Fruit fly (Drosophila melanogaster) whole organism: ENCODE results near the gene Cht7.

Experiments
- CG8478 ChIP-seq: fragments of >200 bp; optimal IDR thresholded peaks from 2 replicates; lab custom pipeline; 2018; ENCODE audit warnings: inconsistent platforms
- Dll ChIP-seq: fragments of >200 bp; optimal IDR thresholded peaks from 2 replicates; lab custom pipeline; 2017
- EcR ChIP-seq, 2 experiments: fragments of >200 bp; optimal IDR thresholded peaks; 2 replicates each; lab custom pipeline; 2017; ENCODE audit warnings: missing biosample characterization in 2 of 2, missing genetic modification characterization in 2 of 2, missing genetic modification reagents in 2 of 2
- pan ChIP-seq: fragments of >200 bp; optimal IDR thresholded peaks from 2 replicates; lab custom pipeline; 2017
- psq ChIP-seq: fragments of >200 bp; optimal IDR thresholded peaks from 2 replicates; lab custom pipeline; 2017
- usp ChIP-seq: fragments of >200 bp; optimal IDR thresholded peaks from 2 replicates; lab custom pipeline; 2017; ENCODE audit warnings: missing biosample characterization, missing genetic modification characterization, mixed read lengths

The Cht7 gene

DNA sequence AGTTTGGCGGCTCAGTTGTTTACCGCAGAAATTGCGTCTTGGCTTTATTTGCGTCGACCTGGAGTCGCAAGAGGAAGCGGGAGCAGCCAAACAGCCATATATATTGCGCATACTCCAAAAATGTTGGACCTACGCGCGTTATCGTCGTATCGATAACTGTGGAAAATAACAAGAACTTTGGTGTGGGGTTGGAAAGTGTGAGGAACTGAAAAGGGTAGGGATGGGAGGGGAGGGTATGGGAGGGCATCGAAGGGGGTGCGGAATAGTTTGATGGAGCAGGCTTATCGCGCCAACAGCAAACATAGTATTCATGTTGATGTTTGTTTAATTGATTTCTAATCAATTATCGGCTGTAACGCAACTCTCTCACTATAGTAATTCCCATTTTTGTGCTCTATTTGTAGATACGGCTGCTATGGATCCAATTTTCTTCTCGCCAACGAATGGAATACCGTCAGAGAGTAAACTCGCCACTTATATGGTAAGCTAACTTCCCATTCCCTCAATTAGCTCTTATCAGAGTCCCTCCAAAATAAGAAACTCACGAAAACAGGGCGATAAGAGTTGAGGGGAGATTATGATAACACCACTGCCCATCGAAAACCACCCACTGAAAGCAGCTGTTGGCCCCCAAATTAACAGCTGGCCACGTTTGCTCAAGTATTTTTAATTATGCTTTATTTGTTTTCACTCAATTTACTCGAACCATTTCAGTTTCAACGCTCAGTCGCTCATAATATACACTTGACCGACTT lies 23.3 kb downstream of the Cht7 start:
- TF ChIP-seq CG8478 (lab: Kevin White, UChicago) (no peak), pan (lab: Kevin White, UChicago) (no peak), EcR (GFP tag; optimal IDR thresholded peaks at IDR 0.05; lab: Kevin White, UChicago) (no peak), psq (no peak), Dll (lab: Kevin White, UChicago) (no peak), usp (GFP tag; lab: Kevin White, UChicago) (no peak)

dm6 chr3L:3081966-3082516 lies 24.7 kb downstream of the Cht7 start:
- TF ChIP-seq usp (GFP tag; lab: Kevin White, UChicago) (no peak), CG8478 (lab: Kevin White, UChicago) (no peak), pan (lab: Kevin White, UChicago) (no peak), Dll (lab: Kevin White, UChicago) (no peak), EcR (GFP tag; optimal IDR thresholded peaks at IDR 0.05; lab: Kevin White, UChicago) (no peak), psq (no peak)

DNA sequence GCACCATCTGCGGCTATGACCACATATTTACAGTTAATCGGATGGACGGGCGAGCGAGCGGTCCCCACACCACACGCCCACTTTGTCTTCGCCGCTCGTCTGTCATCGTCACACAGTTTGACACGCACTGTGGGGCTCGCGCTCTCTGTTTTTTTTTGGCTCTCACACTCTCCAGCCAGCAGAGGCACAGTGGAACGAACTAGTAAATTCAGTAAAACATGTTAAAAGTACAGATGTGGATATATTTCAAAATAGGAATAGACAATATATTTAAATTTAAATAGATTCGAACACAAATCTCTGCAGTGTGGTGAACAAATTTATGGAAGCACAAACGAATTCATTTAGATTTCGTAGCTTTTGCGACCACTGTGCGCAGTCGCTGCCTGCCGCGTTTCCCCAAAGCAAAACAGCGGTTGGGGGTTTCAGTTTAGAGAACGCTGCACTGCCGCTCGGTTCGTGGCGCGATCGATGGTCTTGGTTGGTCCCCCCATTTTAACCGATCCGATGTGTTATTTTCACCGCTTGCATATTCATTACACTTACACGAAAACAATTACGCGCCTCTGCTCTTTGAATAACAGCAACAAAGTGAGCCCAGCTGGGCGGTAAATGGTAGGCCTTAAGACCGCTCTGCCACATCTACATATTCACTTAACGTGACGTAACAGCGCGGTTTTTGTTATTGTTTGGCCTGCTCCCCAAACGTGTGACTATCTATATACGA lies 25.4 kb downstream of the Cht7 start:
- TF ChIP-seq Dll (lab: Kevin White, UChicago), result no peak
- no peak for TF ChIP-seq CG8478 (lab: Kevin White, UChicago)
- TF ChIP-seq usp (GFP tag; lab: Kevin White, UChicago), result no peak
- TF ChIP-seq pan (lab: Kevin White, UChicago), result no peak
- no peak for TF ChIP-seq psq
- TF ChIP-seq EcR (GFP tag; optimal IDR thresholded peaks at IDR 0.05; lab: Kevin White, UChicago), result no peak

- no peak for TF ChIP-seq usp (GFP tag; lab: Kevin White, UChicago)
- no peak for TF ChIP-seq psq
- no peak for TF ChIP-seq Dll (lab: Kevin White, UChicago)
- no peak for TF ChIP-seq pan (lab: Kevin White, UChicago)
- peak in 1 of 2 experiments; percentile 63 for TF ChIP-seq EcR (GFP tag; optimal IDR thresholded peaks at IDR 0.05; lab: Kevin White, UChicago)
- TF ChIP-seq CG8478 (lab: Kevin White, UChicago), result no peak
These were observed 26.4 kb downstream of the Cht7 start for dm6 chr3L:3080084-3080994.

dm6 chr3L:3079156-3079495 lies 27.6 kb downstream of the Cht7 start:
- TF ChIP-seq usp (GFP tag; lab: Kevin White, UChicago), result no peak
- TF ChIP-seq EcR (GFP tag; optimal IDR thresholded peaks at IDR 0.05; lab: Kevin White, UChicago), result no peak
- TF ChIP-seq pan (lab: Kevin White, UChicago), result no peak
- TF ChIP-seq CG8478 (lab: Kevin White, UChicago), result no peak
- TF ChIP-seq psq, result no peak
- no peak for TF ChIP-seq Dll (lab: Kevin White, UChicago)

DNA sequence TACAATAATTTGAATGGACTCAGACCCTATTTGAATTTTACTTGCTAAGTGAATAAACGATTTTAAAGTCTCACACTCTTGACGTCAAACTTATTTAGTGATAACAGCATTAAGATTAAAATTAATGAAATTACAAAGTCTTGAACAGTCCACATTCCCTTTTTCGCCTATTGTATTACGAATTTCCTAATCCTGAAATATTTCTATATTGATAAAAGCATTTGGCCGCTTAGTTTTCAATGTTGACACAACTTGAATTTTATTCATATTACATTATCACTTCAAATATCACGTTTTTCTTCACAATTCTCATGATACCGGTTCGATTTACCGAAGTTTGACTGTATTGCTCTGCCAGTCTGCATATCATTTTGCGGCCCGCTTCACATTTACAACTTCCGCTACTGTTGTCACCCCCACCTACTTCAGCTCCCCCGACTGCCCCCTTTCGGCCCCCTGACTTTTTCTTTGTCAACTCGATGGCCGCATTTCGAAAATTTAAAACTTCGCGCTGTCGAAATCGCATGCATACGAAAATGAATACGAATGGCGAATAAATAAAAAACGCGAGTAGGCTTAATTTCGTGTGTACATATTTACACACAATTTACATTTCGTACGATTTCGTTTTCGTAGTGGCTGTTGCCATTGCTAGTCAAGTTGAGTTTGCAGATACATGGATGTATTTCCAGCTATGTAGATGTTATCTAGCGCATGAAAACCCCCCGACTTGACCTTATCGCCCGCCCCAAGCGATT lies 28.2 kb downstream of the Cht7 start:
- TF ChIP-seq usp (GFP tag; lab: Kevin White, UChicago) (no peak), pan (lab: Kevin White, UChicago) (no peak), CG8478 (lab: Kevin White, UChicago) (no peak), psq (no peak), EcR (GFP tag; optimal IDR thresholded peaks at IDR 0.05; lab: Kevin White, UChicago) (no peak), Dll (lab: Kevin White, UChicago) (no peak)

DNA sequence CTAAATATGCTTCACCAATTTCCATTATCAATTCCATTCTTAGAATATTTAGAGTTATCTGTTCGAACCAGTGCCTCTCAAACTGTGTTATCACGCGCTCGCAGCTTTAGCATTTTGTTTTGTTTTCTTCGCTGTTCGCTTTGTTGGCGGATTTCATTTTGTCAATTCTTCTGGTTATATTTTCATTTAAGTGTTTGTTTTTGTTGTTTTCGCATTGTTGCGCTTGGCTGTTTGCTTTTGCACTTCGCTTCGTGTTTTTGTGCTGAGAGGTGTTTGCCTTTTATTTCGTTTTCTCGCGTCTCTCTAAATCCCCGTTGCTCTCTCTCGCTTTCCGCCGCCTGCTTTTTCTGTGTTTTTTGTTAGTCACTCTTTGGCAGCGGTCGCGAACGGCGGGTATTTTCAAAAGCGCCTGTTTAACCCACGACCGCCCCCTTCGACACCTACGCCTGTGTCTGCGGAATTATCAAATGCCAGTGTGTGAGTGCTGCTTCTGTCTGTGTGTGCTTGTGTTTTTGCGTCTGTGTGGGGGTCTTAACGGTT lies 29.1 kb downstream of the Cht7 start:
- no peak for TF ChIP-seq psq
- TF ChIP-seq pan (lab: Kevin White, UChicago), result peak; percentile 49

DNA sequence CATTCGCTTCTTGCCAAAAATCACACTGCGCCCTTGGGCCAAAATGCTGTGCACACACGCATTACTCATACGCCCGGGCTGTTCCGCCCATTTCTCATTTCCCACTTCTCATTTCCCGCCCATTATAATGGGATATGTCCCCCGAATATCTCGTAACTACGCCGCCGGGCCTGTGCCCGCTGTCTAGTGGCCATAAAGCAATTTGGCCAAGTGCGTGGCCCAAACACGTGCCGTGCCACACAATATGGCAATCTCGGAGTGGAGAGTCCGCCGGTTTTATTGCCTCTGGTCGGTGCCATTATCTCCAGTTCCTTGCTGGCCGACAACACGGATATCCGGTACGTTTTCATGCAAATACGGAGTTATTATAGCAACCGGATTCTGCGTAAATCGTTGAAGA lies 29.8 kb downstream of the Cht7 start:
- TF ChIP-seq usp (GFP tag; lab: Kevin White, UChicago) (no peak), pan (lab: Kevin White, UChicago) (no peak), Dll (lab: Kevin White, UChicago) (peak; percentile 32), psq (no peak), EcR (GFP tag; optimal IDR thresholded peaks at IDR 0.05; lab: Kevin White, UChicago) (no peak)

dm6 chr3L:3074805-3075204 lies 32.0 kb downstream of the Cht7 start:
- TF ChIP-seq Dll (lab: Kevin White, UChicago), result no peak
- TF ChIP-seq EcR (GFP tag; optimal IDR thresholded peaks at IDR 0.05; lab: Kevin White, UChicago), result no peak
- no peak for TF ChIP-seq CG8478 (lab: Kevin White, UChicago)
- no peak for TF ChIP-seq usp (GFP tag; lab: Kevin White, UChicago)
- TF ChIP-seq pan (lab: Kevin White, UChicago), result no peak
- no peak for TF ChIP-seq psq

DNA sequence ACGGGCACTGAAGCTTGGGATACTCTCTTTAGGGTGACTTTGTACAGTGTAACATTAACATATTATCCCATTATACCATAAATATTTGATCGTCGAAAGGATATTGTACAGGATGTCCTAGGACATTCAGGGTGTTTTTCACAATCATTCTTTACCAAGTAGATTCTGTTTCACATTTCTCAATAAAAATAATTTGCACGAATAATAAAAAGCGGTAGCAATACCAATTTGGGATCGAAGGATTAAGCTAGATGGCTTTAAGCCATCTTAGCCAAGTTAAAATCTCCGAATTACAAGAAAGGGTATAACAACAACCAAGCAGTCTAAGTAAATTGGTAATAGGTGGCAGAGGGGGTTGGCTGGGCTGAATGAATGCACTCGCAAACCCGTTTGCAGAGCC lies 32.4 kb downstream of the Cht7 start:
- TF ChIP-seq usp (GFP tag; lab: Kevin White, UChicago), result no peak
- no peak for TF ChIP-seq EcR (GFP tag; optimal IDR thresholded peaks at IDR 0.05; lab: Kevin White, UChicago)
- no peak for TF ChIP-seq CG8478 (lab: Kevin White, UChicago)
- TF ChIP-seq pan (lab: Kevin White, UChicago), result no peak
- TF ChIP-seq psq, result no peak
- TF ChIP-seq Dll (lab: Kevin White, UChicago), result no peak
